Worm (Caenorhabditis elegans): Measurements from ENCODE around the gene lido-12.
"Not testable (repeated sequence)": the region's sequence is repeated elsewhere in the genome, so short reads cannot be mapped to it uniquely, and the experiment has no call there.

DNA sequence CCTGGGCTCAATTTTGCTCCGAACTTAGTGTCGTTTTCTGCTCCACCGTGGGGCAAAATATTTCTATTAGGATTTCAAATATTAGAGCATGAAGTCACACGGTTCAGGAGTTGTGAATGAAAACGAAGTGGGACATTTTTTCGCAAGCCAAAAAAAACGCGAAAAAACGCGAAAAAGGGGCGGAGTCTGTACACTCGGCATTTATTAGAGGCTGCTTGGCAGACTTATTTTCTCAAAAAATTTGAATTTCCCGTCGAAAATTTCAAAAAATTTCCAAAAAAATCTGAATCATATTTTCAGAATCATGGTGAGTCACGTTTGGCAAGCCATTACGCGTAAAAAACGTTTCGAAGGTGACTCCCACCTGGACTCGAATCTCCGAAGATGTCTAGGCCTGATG lies 26.9 kb downstream of the lido-12 start, which contains the start of gene B0454.6:
- TF ChIP-seq zag-1 (tag; optimal IDR thresholded peaks at IDR 0.05); mdl-1 (tag; optimal IDR thresholded peaks at IDR 0.05); lin-11 (tag; optimal IDR thresholded peaks at IDR 0.05); lin-13 (GFP tag; optimal IDR thresholded peaks at IDR 0.05): not testable (repeated sequence)

Data from whole organism, L2 larva.